Worm (Caenorhabditis elegans): Measurements from ENCODE around the gene dhs-20.

DNA sequence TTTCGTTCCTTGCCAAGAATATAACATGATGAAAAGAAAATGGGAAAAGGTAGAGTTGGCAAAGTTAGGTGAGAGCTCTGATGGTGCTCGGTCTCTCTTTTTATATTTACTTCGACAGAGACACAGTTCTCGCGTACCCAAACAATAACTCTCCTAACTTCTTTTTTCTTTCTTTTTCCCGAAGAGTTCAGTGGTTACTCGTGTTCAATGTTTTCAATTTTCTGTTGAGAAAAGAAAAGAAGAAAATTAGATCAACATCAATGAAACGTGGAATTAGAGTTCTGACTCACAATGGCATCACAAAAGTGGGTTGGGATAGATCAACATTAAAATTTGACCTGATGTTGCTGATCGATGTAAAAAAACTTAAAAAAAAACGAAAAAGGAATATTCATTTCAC is 2.1 kb upstream of the dhs-20 start, which contains the start of gene idpp-16:
- no peak for TF ChIP-seq ama-1 (optimal IDR thresholded peaks at IDR 0.05)
- TF ChIP-seq pes-1 (GFP tag; IDR thresholded peaks at IDR 0.05): no peak
- no peak for TF ChIP-seq ceh-13 (GFP tag; optimal IDR thresholded peaks at IDR 0.05)
- TF ChIP-seq scrt-1 (GFP tag; IDR thresholded peaks at IDR 0.05): no peak
